Fruit fly (Drosophila melanogaster) whole organism, adult: ENCODE data around the gene gce.

Experiments
- CG12768 ChIP-seq: fragments of 200-800 bp; sonication (Bioruptor generic); optimal IDR thresholded peaks from 2 replicates; lab custom pipeline; 2017; ENCODE audit warnings: missing biosample characterization, missing genetic modification characterization, mild to moderate bottlenecking, moderate library complexity, missing genetic modification reagents
- Clk ChIP-seq: fragments of 200-800 bp; sonication (Bioruptor generic); optimal IDR thresholded peaks from 2 replicates; lab custom pipeline; 2017; ENCODE audit warnings: missing biosample characterization, missing genetic modification characterization
- Mnt ChIP-seq: fragments of 200-800 bp; sonication (Bioruptor generic); optimal IDR thresholded peaks from 2 replicates; lab custom pipeline; 2016; ENCODE audit warnings: missing biosample characterization, mild to moderate bottlenecking, missing genetic modification characterization

DNA sequence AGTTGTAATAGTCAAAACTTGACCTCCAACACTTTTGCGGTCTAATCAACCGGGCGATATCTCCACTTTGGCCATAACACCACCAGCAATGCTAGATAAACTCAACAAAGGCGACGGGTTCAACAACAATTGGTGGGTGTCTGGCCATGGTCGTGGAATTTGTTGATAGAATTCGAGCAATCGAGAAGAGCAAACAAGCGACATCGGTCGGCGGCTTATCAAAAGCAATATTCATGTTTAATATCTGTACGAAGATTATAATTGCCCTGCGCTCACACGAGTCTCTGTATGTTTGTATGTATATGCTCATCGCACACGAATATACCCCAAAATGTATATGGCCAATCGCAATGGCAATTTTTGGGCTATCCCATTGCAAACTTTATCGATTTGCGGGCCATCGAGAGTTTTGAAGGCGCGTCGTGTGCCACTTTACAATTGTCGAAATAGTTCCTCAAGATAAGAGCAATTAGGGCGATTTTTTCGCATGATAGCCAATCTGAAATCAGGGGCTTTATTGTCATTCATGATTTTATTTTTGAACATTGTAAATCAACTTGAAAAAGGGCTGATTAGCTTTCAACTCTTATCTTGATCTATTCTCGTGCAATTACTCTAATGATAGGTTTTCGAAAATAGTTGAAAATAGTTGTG is 10.0 kb downstream of the gce start:
- TF ChIP-seq Clk (GFP tag; lab: Kevin White, UChicago), result no peak
- no peak for TF ChIP-seq Mnt (GFP tag; lab: Kevin White, UChicago)
- no peak for TF ChIP-seq CG12768 (GFP tag; lab: Kevin White, UChicago)
